Fruit fly (Drosophila melanogaster): ENCODE results near the gene Remo.

Remo gene

dm6 chrX:13253062-13253724 is 34.7 kb upstream of the Remo start (continued):
- TF ChIP-seq Dek (tag; optimal IDR thresholded peaks at IDR 0.05) = peak; percentile 12
- peak; percentile 52 for TF ChIP-seq stc (GFP tag; IDR thresholded peaks at IDR 0.05)
- peak; percentile 37 for TF ChIP-seq nmo (GFP tag; optimal IDR thresholded peaks at IDR 0.05)
- TF ChIP-seq ATbp (GFP tag; optimal IDR thresholded peaks at IDR 0.05) = peak; percentile 31
- peak; percentile 19 for TF ChIP-seq Ravus (GFP tag; IDR thresholded peaks at IDR 0.05)
- TF ChIP-seq CG31224 (GFP tag; IDR thresholded peaks at IDR 0.05) = peak; percentile 53
- TF ChIP-seq slbo (GFP tag; IDR thresholded peaks at IDR 0.05) = peak; percentile 68
- TF ChIP-seq CG2889 (GFP tag; IDR thresholded peaks at IDR 0.05) = peak; percentile 46; the same call in 1 of the 3 replicates
- no peak for TF ChIP-seq cad (GFP tag; optimal IDR thresholded peaks at IDR 0.05)
- TF ChIP-seq CG8924 (tag; optimal IDR thresholded peaks at IDR 0.05) = peak; percentile 49
- no peak for TF ChIP-seq mirr (GFP tag; optimal IDR thresholded peaks at IDR 0.05)
- TF ChIP-seq Aef1 (GFP tag; IDR thresholded peaks at IDR 0.05) = peak; percentile 51
- no peak for TF ChIP-seq CG15696 (tag; optimal IDR thresholded peaks at IDR 0.05)
- TF ChIP-seq hkb (optimal IDR thresholded peaks at IDR 0.05) = no peak
- peak; percentile 64 for TF ChIP-seq hkb (GFP tag; IDR thresholded peaks at IDR 0.05)
- no peak for TF ChIP-seq gsb-n (tag; optimal IDR thresholded peaks at IDR 0.05)
- TF ChIP-seq CG2712 (tag; optimal IDR thresholded peaks at IDR 0.05) = peak; percentile 44
- TF ChIP-seq dpn (GFP tag; optimal IDR thresholded peaks at IDR 0.05) = peak; percentile 23 to 43
- peak; percentile 21 to 56 for TF ChIP-seq Hr51 (GFP tag; optimal IDR thresholded peaks at IDR 0.05)
- peak; percentile 58 for TF ChIP-seq ttk (GFP tag; IDR thresholded peaks at IDR 0.05)
- TF ChIP-seq D (optimal IDR thresholded peaks at IDR 0.05) = no peak
- TF ChIP-seq D (GFP tag; optimal IDR thresholded peaks at IDR 0.05) = no peak
- TF ChIP-seq fd64A (GFP tag; optimal IDR thresholded peaks at IDR 0.05) = no peak
- TF ChIP-seq dysf (GFP tag; IDR thresholded peaks at IDR 0.05) = peak; percentile 61
- TF ChIP-seq mam (GFP tag; optimal IDR thresholded peaks at IDR 0.05) = peak; percentile 55
- peak; percentile 40 for TF ChIP-seq CG30403 (GFP tag; optimal IDR thresholded peaks at IDR 0.05)
- peak; percentile 14; the same call in 1 of the 3 replicates for TF ChIP-seq Dbx (GFP tag; IDR thresholded peaks at IDR 0.05)
- peak; percentile 20 for TF ChIP-seq jumu (GFP tag; optimal IDR thresholded peaks at IDR 0.05)
- no peak for TF ChIP-seq Six4 (GFP tag; optimal IDR thresholded peaks at IDR 0.05)
- peak; percentile 23 for TF ChIP-seq gro (GFP tag; optimal IDR thresholded peaks at IDR 0.05)
- TF ChIP-seq amos (GFP tag; IDR thresholded peaks at IDR 0.05; ENCODE audit: partially characterized antibody) = no peak
- TF ChIP-seq Drgx (GFP tag; IDR thresholded peaks at IDR 0.05) = peak; percentile 7
- no peak for TF ChIP-seq pb (GFP tag; optimal IDR thresholded peaks at IDR 0.05)
- no peak for TF ChIP-seq BtbVII (GFP tag; optimal IDR thresholded peaks at IDR 0.05)
- TF ChIP-seq sisA (GFP tag; IDR thresholded peaks at IDR 0.05) = peak; percentile 65
- TF ChIP-seq NfI (GFP tag; optimal IDR thresholded peaks at IDR 0.05) = peak; percentile 17
- TF ChIP-seq ci (GFP tag; IDR thresholded peaks at IDR 0.05) = peak; percentile 65
- peak; percentile 56 for TF ChIP-seq lmd (GFP tag; IDR thresholded peaks at IDR 0.05)
- peak; percentile 36; the same call in 1 of the 2 replicates for TF ChIP-seq CG1024 (GFP tag; IDR thresholded peaks at IDR 0.05)
- no peak for TF ChIP-seq Deaf1 (tag; optimal IDR thresholded peaks at IDR 0.05)
- TF ChIP-seq CG9609 (GFP tag; optimal IDR thresholded peaks at IDR 0.05) = peak; percentile 35
- no peak for TF ChIP-seq pho (GFP tag; optimal IDR thresholded peaks at IDR 0.05)
- TF ChIP-seq lab (GFP tag; optimal IDR thresholded peaks at IDR 0.05) = peak; percentile 18
- peak; percentile 28 for TF ChIP-seq ewg (GFP tag; optimal IDR thresholded peaks at IDR 0.05)
- peak; percentile 31; the same call in 2 of the 3 replicates for TF ChIP-seq CG14050 (GFP tag; IDR thresholded peaks at IDR 0.05)
- TF ChIP-seq CG7357 (GFP tag; IDR thresholded peaks at IDR 0.05) = no peak
- TF ChIP-seq esg (GFP tag; conservative IDR thresholded peaks at IDR 0.05) = peak; percentile 28; the same call in 1 of the 2 replicates
- peak; percentile 31; the same call in 1 of the 2 replicates for TF ChIP-seq ap (GFP tag; IDR thresholded peaks at IDR 0.05)
- TF ChIP-seq CG11093 (GFP tag; IDR thresholded peaks at IDR 0.05) = no peak
- TF ChIP-seq ranshi (GFP tag; IDR thresholded peaks at IDR 0.05) = peak; percentile 52; the same call in 1 of the 2 replicates
- TF ChIP-seq Atf-2 (GFP tag; optimal IDR thresholded peaks at IDR 0.05) = no peak
